Fruit fly (Drosophila melanogaster): ENCODE measurements around the gene CG3566.

CG3566 gene

DNA sequence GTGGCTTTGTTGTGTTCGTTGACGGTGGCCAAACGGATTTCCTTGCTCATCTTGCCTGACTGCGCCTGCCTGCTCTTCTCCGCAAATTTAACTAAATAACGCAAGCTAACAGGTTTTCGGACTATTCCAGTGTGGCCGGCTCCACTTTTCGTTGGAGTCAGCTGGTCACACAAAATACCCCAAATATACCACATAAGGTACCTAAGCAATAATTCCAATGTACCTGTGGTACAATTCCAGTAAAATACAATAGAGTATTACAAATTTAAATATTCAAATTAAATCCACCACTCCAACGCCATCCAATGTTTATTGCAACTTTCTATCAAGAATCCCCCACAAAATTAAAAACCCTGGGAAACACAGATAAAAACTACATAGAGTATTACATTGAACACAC, at the start of gene CG3566:
CG3566 (minus strand) TSS at position 135 of the 400 bp plus-strand sequence.
- no peak for TF ChIP-seq cnc (optimal IDR thresholded peaks at IDR 0.05)
- TF ChIP-seq ovo (GFP tag; optimal IDR thresholded peaks at IDR 0.05) = peak; percentile 11
- TF ChIP-seq CG7101 (tag; optimal IDR thresholded peaks at IDR 0.05) = no peak
- TF ChIP-seq CG11617 (GFP tag; optimal IDR thresholded peaks at IDR 0.05) = no peak
- peak; percentile 17 for TF ChIP-seq tj (GFP tag; optimal IDR thresholded peaks at IDR 0.05)
- TF ChIP-seq CG1620 (GFP tag; optimal IDR thresholded peaks at IDR 0.05) = no peak
- peak; percentile 55 for TF ChIP-seq kay (GFP tag; ENCODE audit: borderline replicate concordance)
- no peak for TF ChIP-seq toe (GFP tag; optimal IDR thresholded peaks at IDR 0.05)
- peak; percentile 47 for TF ChIP-seq bab1 (GFP tag; optimal IDR thresholded peaks at IDR 0.05)
- peak; percentile 3 for TF ChIP-seq CG14711 (tag; optimal IDR thresholded peaks at IDR 0.05)
- TF ChIP-seq cic (GFP tag; optimal IDR thresholded peaks at IDR 0.05) = no peak
- no peak for TF ChIP-seq CG7045 (GFP tag; optimal IDR thresholded peaks at IDR 0.05)
- TF ChIP-seq Mnt (GFP tag; optimal IDR thresholded peaks at IDR 0.05) = peak; percentile 48

DNA sequence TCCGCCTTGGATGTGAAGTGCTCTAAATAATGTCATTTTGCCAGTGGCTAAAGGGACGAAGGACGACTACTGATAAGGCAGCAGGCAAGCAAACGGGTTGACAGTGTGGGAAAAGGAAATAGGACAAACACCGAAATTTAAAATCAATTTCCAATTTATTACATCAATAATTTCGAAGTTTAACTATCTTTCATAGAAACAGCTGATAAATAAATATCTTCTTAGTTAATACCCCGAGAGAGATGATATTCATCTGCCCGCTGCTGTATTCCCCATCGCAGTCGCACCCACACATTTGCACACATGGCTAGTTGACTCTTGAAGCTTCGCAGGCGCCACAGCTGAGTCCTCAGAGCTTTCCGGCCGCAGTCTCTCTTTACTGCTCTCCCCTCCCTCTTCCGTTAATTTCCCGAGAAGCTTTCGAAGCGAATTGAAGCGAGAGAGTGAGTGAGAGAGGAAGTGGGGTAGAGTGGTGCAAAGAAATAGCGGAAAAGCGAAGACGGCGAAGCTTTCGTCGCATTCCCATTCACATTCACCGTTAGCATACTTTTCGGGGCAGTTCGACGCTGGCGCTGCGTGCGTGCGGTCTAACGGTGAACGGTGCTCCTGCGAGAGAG, 40.4 kb upstream of the CG3566 start:
- TF ChIP-seq CG11617 (GFP tag; optimal IDR thresholded peaks at IDR 0.05) (peak; percentile 22), cnc (optimal IDR thresholded peaks at IDR 0.05) (no peak), pad (GFP tag; optimal IDR thresholded peaks at IDR 0.05) (peak; percentile 21), CG14711 (tag; optimal IDR thresholded peaks at IDR 0.05) (peak; percentile 25), Crg-1 (GFP tag; optimal IDR thresholded peaks at IDR 0.05) (no peak), tj (GFP tag; optimal IDR thresholded peaks at IDR 0.05) (peak; percentile 4), CG1620 (GFP tag; optimal IDR thresholded peaks at IDR 0.05) (no peak), CG7045 (GFP tag; optimal IDR thresholded peaks at IDR 0.05) (peak; percentile 66), kay (GFP tag; ENCODE audit: borderline replicate concordance) (no peak), cic (GFP tag; optimal IDR thresholded peaks at IDR 0.05) (no peak), CG7101 (tag; optimal IDR thresholded peaks at IDR 0.05) (peak; percentile 69), ovo (GFP tag; optimal IDR thresholded peaks at IDR 0.05) (no peak), bab1 (GFP tag; optimal IDR thresholded peaks at IDR 0.05) (no peak), Hr96 (GFP tag; optimal IDR thresholded peaks at IDR 0.05) (peak; percentile 36), CG33017 (tag; optimal IDR thresholded peaks at IDR 0.05) (peak; percentile 52), toe (GFP tag; optimal IDR thresholded peaks at IDR 0.05) (peak; percentile 11), CG5204 (GFP tag; optimal IDR thresholded peaks at IDR 0.05) (peak; percentile 12), CG12768 (GFP tag; optimal IDR thresholded peaks at IDR 0.05) (peak; percentile 50), Mnt (GFP tag; optimal IDR thresholded peaks at IDR 0.05) (no peak), Clk (GFP tag; optimal IDR thresholded peaks at IDR 0.05) (peak; percentile 17)

DNA sequence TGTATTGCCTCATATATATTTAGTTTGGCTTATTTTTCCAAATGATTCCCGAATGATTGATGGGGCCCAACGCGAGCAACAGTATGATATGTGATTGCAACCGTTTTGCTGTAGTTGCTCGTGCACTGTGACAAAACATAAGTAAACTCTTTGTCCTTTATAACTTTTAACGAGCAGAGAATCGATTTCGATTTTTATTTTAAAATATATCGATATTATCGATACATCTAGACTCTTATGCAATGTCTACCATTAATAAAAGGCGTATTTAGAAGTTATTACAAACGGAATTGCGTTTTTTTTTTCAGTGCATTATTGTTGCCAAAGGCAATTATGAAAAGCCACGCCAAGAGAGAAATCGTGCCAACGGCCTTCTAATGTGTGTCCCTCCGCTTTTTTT, 39.1 kb upstream of the CG3566 start:
- TF ChIP-seq CG11617 (GFP tag; optimal IDR thresholded peaks at IDR 0.05) (no peak), kay (GFP tag; ENCODE audit: borderline replicate concordance) (no peak), CG12768 (GFP tag; optimal IDR thresholded peaks at IDR 0.05) (no peak), toe (GFP tag; optimal IDR thresholded peaks at IDR 0.05) (no peak), cnc (optimal IDR thresholded peaks at IDR 0.05) (no peak), CG33017 (tag; optimal IDR thresholded peaks at IDR 0.05) (no peak)

DNA sequence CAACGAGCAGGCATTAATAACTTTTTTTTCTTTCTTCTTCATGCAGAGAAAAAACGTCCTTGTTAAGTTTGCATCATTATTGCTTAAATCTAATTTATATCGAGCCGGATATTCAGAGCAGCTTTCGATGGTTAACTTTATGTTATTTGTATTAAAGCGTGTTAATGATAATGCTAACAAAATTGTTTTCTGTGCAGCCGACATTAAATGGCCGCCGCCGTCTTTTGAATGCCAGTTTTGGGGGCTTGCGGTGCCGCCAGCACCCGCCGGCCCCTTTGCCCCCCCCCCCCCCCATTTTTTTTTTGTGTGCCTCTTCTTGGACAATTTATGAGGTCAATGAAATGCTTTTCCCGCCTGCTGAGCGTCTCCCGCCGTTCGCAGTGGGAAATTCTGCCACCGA, 35.0 kb upstream of the CG3566 start:
- TF ChIP-seq tj (GFP tag; optimal IDR thresholded peaks at IDR 0.05) (no peak), ovo (GFP tag; optimal IDR thresholded peaks at IDR 0.05) (no peak), Crg-1 (GFP tag; optimal IDR thresholded peaks at IDR 0.05) (no peak), CG7101 (tag; optimal IDR thresholded peaks at IDR 0.05) (no peak), CG1620 (GFP tag; optimal IDR thresholded peaks at IDR 0.05) (no peak), CG7045 (GFP tag; optimal IDR thresholded peaks at IDR 0.05) (no peak), CG11617 (GFP tag; optimal IDR thresholded peaks at IDR 0.05) (no peak), Hr96 (GFP tag; optimal IDR thresholded peaks at IDR 0.05) (no peak), cnc (optimal IDR thresholded peaks at IDR 0.05) (no peak), Clk (GFP tag; optimal IDR thresholded peaks at IDR 0.05) (no peak), kay (GFP tag; ENCODE audit: borderline replicate concordance) (no peak), Mnt (GFP tag; optimal IDR thresholded peaks at IDR 0.05) (no peak), bab1 (GFP tag; optimal IDR thresholded peaks at IDR 0.05) (no peak), pad (GFP tag; optimal IDR thresholded peaks at IDR 0.05) (no peak), cic (GFP tag; optimal IDR thresholded peaks at IDR 0.05) (no peak), CG5204 (GFP tag; optimal IDR thresholded peaks at IDR 0.05) (no peak), CG12768 (GFP tag; optimal IDR thresholded peaks at IDR 0.05) (no peak)

- no peak for TF ChIP-seq CG12768 (GFP tag; optimal IDR thresholded peaks at IDR 0.05)
- TF ChIP-seq tj (GFP tag; optimal IDR thresholded peaks at IDR 0.05) = no peak
- no peak for TF ChIP-seq kay (GFP tag; ENCODE audit: borderline replicate concordance)
- no peak for TF ChIP-seq CG33017 (tag; optimal IDR thresholded peaks at IDR 0.05)
- TF ChIP-seq bab1 (GFP tag; optimal IDR thresholded peaks at IDR 0.05) = no peak
- no peak for TF ChIP-seq Mnt (GFP tag; optimal IDR thresholded peaks at IDR 0.05)
- no peak for TF ChIP-seq Clk (GFP tag; optimal IDR thresholded peaks at IDR 0.05)
- no peak for TF ChIP-seq Crg-1 (GFP tag; optimal IDR thresholded peaks at IDR 0.05)
- TF ChIP-seq CG14711 (tag; optimal IDR thresholded peaks at IDR 0.05) = no peak
- TF ChIP-seq CG7101 (tag; optimal IDR thresholded peaks at IDR 0.05) = no peak
- no peak for TF ChIP-seq cic (GFP tag; optimal IDR thresholded peaks at IDR 0.05)
- no peak for TF ChIP-seq CG7045 (GFP tag; optimal IDR thresholded peaks at IDR 0.05)
- no peak for TF ChIP-seq toe (GFP tag; optimal IDR thresholded peaks at IDR 0.05)
- no peak for TF ChIP-seq cnc (optimal IDR thresholded peaks at IDR 0.05)
- no peak for TF ChIP-seq pad (GFP tag; optimal IDR thresholded peaks at IDR 0.05)
- no peak for TF ChIP-seq ovo (GFP tag; optimal IDR thresholded peaks at IDR 0.05)
- no peak for TF ChIP-seq CG11617 (GFP tag; optimal IDR thresholded peaks at IDR 0.05)
- TF ChIP-seq CG1620 (GFP tag; optimal IDR thresholded peaks at IDR 0.05) = no peak
- no peak for TF ChIP-seq Hr96 (GFP tag; optimal IDR thresholded peaks at IDR 0.05)
Observed at dm6 chrX:6310408-6310807, 33.9 kb upstream of the CG3566 start.

- TF ChIP-seq CG7101 (tag; optimal IDR thresholded peaks at IDR 0.05) = peak; percentile 29
- TF ChIP-seq cic (GFP tag; optimal IDR thresholded peaks at IDR 0.05) = no peak
- no peak for TF ChIP-seq tj (GFP tag; optimal IDR thresholded peaks at IDR 0.05)
- TF ChIP-seq kay (GFP tag; ENCODE audit: borderline replicate concordance) = peak; percentile 21
- peak; percentile 21 for TF ChIP-seq CG12768 (GFP tag; optimal IDR thresholded peaks at IDR 0.05)
Observed at dm6 chrX:6308852-6309251, 32.3 kb upstream of the CG3566 start, which contains the start of gene CG15894. Gene CG15894 (plus strand): TSS chrX:6309212.
